Worm (Caenorhabditis elegans): ENCODE data around the gene pho-5.

pho-5 gene

ce11 chrIII:7278491-7278890 is 7.2 kb downstream of the pho-5 start:
- TF ChIP-seq lim-6 (tag; optimal IDR thresholded peaks at IDR 0.05), result no peak
- TF ChIP-seq mec-3 (tag; optimal IDR thresholded peaks at IDR 0.05; ENCODE audit: borderline replicate concordance), result no peak
- no peak for TF ChIP-seq K09A11.1 (tag; optimal IDR thresholded peaks at IDR 0.05; ENCODE audit: insufficient read depth)
- TF ChIP-seq pha-4 (tag; optimal IDR thresholded peaks at IDR 0.05), result no peak
- no peak for TF ChIP-seq gmeb-2 (tag; optimal IDR thresholded peaks at IDR 0.05)
- no peak for TF ChIP-seq ceh-18 (tag; optimal IDR thresholded peaks at IDR 0.05)
- TF ChIP-seq rnt-1 (tag; optimal IDR thresholded peaks at IDR 0.05), result no peak
- TF ChIP-seq ceh-48 (tag; optimal IDR thresholded peaks at IDR 0.05), result no peak
- TF ChIP-seq unc-42 (tag; optimal IDR thresholded peaks at IDR 0.05), result no peak
- no peak for TF ChIP-seq C38D4.7 (GFP tag; optimal IDR thresholded peaks at IDR 0.05)
- no peak for TF ChIP-seq fkh-10 (GFP tag; optimal IDR thresholded peaks at IDR 0.05)
- TF ChIP-seq tbx-7 (tag; optimal IDR thresholded peaks at IDR 0.05), result no peak
- TF ChIP-seq fax-1 (tag; optimal IDR thresholded peaks at IDR 0.05), result no peak

- TF ChIP-seq ceh-22 (tag; optimal IDR thresholded peaks at IDR 0.05) (no peak), unc-55 (GFP tag; optimal IDR thresholded peaks at IDR 0.05) (no peak), ttx-3 (tag; optimal IDR thresholded peaks at IDR 0.05) (no peak), odd-2 (tag; optimal IDR thresholded peaks at IDR 0.05) (no peak), mec-3 (tag; optimal IDR thresholded peaks at IDR 0.05; ENCODE audit: borderline replicate concordance) (no peak), hlh-30 (tag; optimal IDR thresholded peaks at IDR 0.05; ENCODE audit: insufficient read depth) (peak; percentile 31), ztf-16 (tag; optimal IDR thresholded peaks at IDR 0.05) (no peak), pha-2 (tag; optimal IDR thresholded peaks at IDR 0.05) (no peak), syd-9 (tag; optimal IDR thresholded peaks at IDR 0.05) (no peak), madf-2 (tag; optimal IDR thresholded peaks at IDR 0.05) (no peak), unc-42 (tag; optimal IDR thresholded peaks at IDR 0.05) (peak; percentile 2), lin-11 (tag; optimal IDR thresholded peaks at IDR 0.05) (no peak), ceh-19 (GFP tag; optimal IDR thresholded peaks at IDR 0.05) (no peak), rnt-1 (tag; optimal IDR thresholded peaks at IDR 0.05) (no peak), hlh-13 (GFP tag; optimal IDR thresholded peaks at IDR 0.05) (no peak), C38D4.7 (GFP tag; optimal IDR thresholded peaks at IDR 0.05) (no peak), ceh-48 (tag; optimal IDR thresholded peaks at IDR 0.05) (peak; percentile 19), tbx-2 (tag; optimal IDR thresholded peaks at IDR 0.05) (no peak), ceh-6 (GFP tag; optimal IDR thresholded peaks at IDR 0.05) (no peak), hlh-8 (tag; optimal IDR thresholded peaks at IDR 0.05) (no peak), gmeb-2 (tag; optimal IDR thresholded peaks at IDR 0.05) (no peak), eyg-1 (tag; optimal IDR thresholded peaks at IDR 0.05) (no peak), ceh-30 (tag; optimal IDR thresholded peaks at IDR 0.05) (no peak), ceh-24 (tag; optimal IDR thresholded peaks at IDR 0.05) (no peak), ceh-14 (tag; optimal IDR thresholded peaks at IDR 0.05) (no peak), K09A11.1 (tag; optimal IDR thresholded peaks at IDR 0.05; ENCODE audit: insufficient read depth) (no peak), che-1 (tag; optimal IDR thresholded peaks at IDR 0.05) (no peak), dve-1 (tag; optimal IDR thresholded peaks at IDR 0.05) (no peak), pag-3 (tag; optimal IDR thresholded peaks at IDR 0.05; ENCODE audit: borderline replicate concordance) (no peak), K02D7.2 (tag; optimal IDR thresholded peaks at IDR 0.05) (no peak), nhr-11 (tag; optimal IDR thresholded peaks at IDR 0.05) (no peak), ama-1 (optimal IDR thresholded peaks at IDR 0.05) (no peak), nfya-1 (tag; optimal IDR thresholded peaks at IDR 0.05) (peak; percentile 23), ahr-1 (tag; optimal IDR thresholded peaks at IDR 0.05) (no peak), T23F11.4 (GFP tag; optimal IDR thresholded peaks at IDR 0.05) (no peak), lim-6 (tag; optimal IDR thresholded peaks at IDR 0.05) (no peak), fax-1 (tag; optimal IDR thresholded peaks at IDR 0.05) (no peak), F13H6.1 (tag; optimal IDR thresholded peaks at IDR 0.05) (no peak), elt-2 (tag; optimal IDR thresholded peaks at IDR 0.05) (peak; percentile 18), Y22D7AL.16 (tag; optimal IDR thresholded peaks at IDR 0.05) (no peak), ceh-18 (tag; optimal IDR thresholded peaks at IDR 0.05) (no peak)
Observed at ce11 chrIII:7277228-7277627, 8.5 kb downstream of the pho-5 start, which contains the start of the genes spot-1 and B0361.11. Gene spot-1 (minus strand): TSS chrIII:7277274. Gene B0361.11 (plus strand): TSS chrIII:7277599.

Data from whole organism, late embryonic.